Worm (Caenorhabditis elegans) whole organism, early embryonic: ENCODE measurements around the gene Y57G11C.28.

ENCODE experiments used
- F13C5.2 ChIP-seq: sonication (generic microtip); optimal IDR thresholded peaks from 2 replicates; lab custom pipeline; 2017; ENCODE audit warnings: mild to moderate bottlenecking, missing genetic modification characterization, inconsistent platforms, missing compliant biosample characterization
- ama-1 ChIP-seq: fragments of 150-350 bp; optimal IDR thresholded peaks from 2 replicates; lab custom pipeline; 2014
- flt-1 ChIP-seq: fragments of 200-800 bp; sonication (Bioruptor generic); IDR thresholded peaks from 2 replicates; pipeline ENCODE4 v1.3.6; 2022; ENCODE audit warnings: missing genetic modification characterization, missing compliant biosample characterization
- hnd-1 ChIP-seq: sonication (generic microtip); optimal IDR thresholded peaks from 2 replicates; lab custom pipeline; 2016; ENCODE audit warnings: missing genetic modification characterization, missing compliant biosample characterization
- pes-1 ChIP-seq: fragments of 200-800 bp; sonication (Bioruptor generic); IDR thresholded peaks from 2 replicates; pipeline ENCODE4 v1.3.6; 2022; ENCODE audit warnings: missing genetic modification reagents, missing genetic modification characterization, missing compliant biosample characterization
- tbx-11 ChIP-seq: fragments of 200-800 bp; sonication (Bioruptor generic); IDR thresholded peaks from 2 replicates; pipeline ENCODE4 v1.3.6; 2022; ENCODE audit warnings: missing genetic modification characterization, missing compliant biosample characterization
- tbx-37 ChIP-seq: fragments of 200-800 bp; sonication (Bioruptor generic); conservative IDR thresholded peaks from 2 replicates; pipeline ENCODE4 v1.3.6; 2022; ENCODE audit warnings: missing genetic modification reagents, missing genetic modification characterization, missing compliant biosample characterization

- TF ChIP-seq flt-1 (GFP tag; lab: Robert Waterston, UW) = no peak
- TF ChIP-seq F13C5.2 (tag; lab: Kevin White, UChicago) = no peak
- no peak for TF ChIP-seq ama-1 (lab: Kevin White, UChicago)
- TF ChIP-seq pes-1 (GFP tag; lab: Robert Waterston, UW) = no peak
- TF ChIP-seq tbx-37 = no peak
- no peak for TF ChIP-seq hnd-1 (tag; lab: Kevin White, UChicago)
- TF ChIP-seq tbx-11 (GFP tag; lab: Robert Waterston, UW) = no peak
Observed at ce11 chrIV:14888889-14889664, 40.4 kb upstream of the Y57G11C.28 start.
